Fruit fly (Drosophila melanogaster) whole organism, prepupa: ENCODE results near the gene Gba1b.

Source experiments
- Blimp-1 ChIP-seq: fragments of 200-800 bp; sonication (Bioruptor generic); optimal IDR thresholded peaks from 3 replicates; lab custom pipeline; 2017; ENCODE audit warnings: missing biosample characterization, missing genetic modification characterization, mild to moderate bottlenecking, moderate library complexity, missing genetic modification reagents
- CG10631 ChIP-seq: fragments of 200-800 bp; sonication (Bioruptor generic); optimal IDR thresholded peaks from 2 replicates; lab custom pipeline; 2016; ENCODE audit warnings: missing biosample characterization, missing genetic modification characterization
- CG10669 ChIP-seq: fragments of 200-800 bp; sonication (Bioruptor generic); optimal IDR thresholded peaks from 3 replicates; lab custom pipeline; 2018; ENCODE audit warnings: missing biosample characterization, mild to moderate bottlenecking, missing genetic modification characterization, moderate library complexity
- CG11294 ChIP-seq: fragments of 200-800 bp; sonication (Bioruptor generic); IDR thresholded peaks from 2 replicates; pipeline ENCODE4 v1.3.6; 2022; ENCODE audit warnings: missing biosample characterization, missing genetic modification characterization
- CG11762 ChIP-seq: fragments of 200-800 bp; sonication (Bioruptor generic); optimal IDR thresholded peaks from 3 replicates; lab custom pipeline; 2016; ENCODE audit warnings: missing biosample characterization, missing genetic modification characterization; ENCODE audit not compliant: insufficient read depth
- CG11902 ChIP-seq: fragments of 200-800 bp; sonication (Bioruptor generic); optimal IDR thresholded peaks from 3 replicates; lab custom pipeline; 2016; ENCODE audit warnings: missing biosample characterization, missing genetic modification characterization
- CG15336 ChIP-seq: fragments of 200-800 bp; sonication (Bioruptor generic); IDR thresholded peaks from 2 replicates; pipeline ENCODE4 v1.3.6; 2022; ENCODE audit warnings: missing biosample characterization, missing genetic modification characterization
- CG16779 ChIP-seq: fragments of 200-800 bp; sonication (Bioruptor generic); optimal IDR thresholded peaks from 3 replicates; lab custom pipeline; 2017; ENCODE audit warnings: missing biosample characterization, mild to moderate bottlenecking, missing genetic modification characterization
- CG3032 ChIP-seq: fragments of 200-800 bp; optimal IDR thresholded peaks from 2 replicates; lab custom pipeline; 2019; ENCODE audit warnings: missing biosample characterization, mild to moderate bottlenecking, missing genetic modification characterization, moderate library complexity
- CG31627 ChIP-seq: fragments of 200-800 bp; sonication (Bioruptor generic); optimal IDR thresholded peaks from 3 replicates; lab custom pipeline; 2016; ENCODE audit warnings: missing biosample characterization, missing genetic modification characterization
- CG32006 ChIP-seq: fragments of 200-800 bp; sonication (Bioruptor generic); optimal IDR thresholded peaks from 3 replicates; lab custom pipeline; 2017; ENCODE audit warnings: missing biosample characterization, mild to moderate bottlenecking, missing genetic modification characterization
- CG34406 ChIP-seq: fragments of 200-800 bp; sonication (Bioruptor generic); optimal IDR thresholded peaks from 3 replicates; lab custom pipeline; 2016; ENCODE audit warnings: missing biosample characterization, missing genetic modification characterization
- CG3919 ChIP-seq: fragments of 200-800 bp; sonication (Bioruptor generic); optimal IDR thresholded peaks from 3 replicates; lab custom pipeline; 2016; ENCODE audit warnings: missing biosample characterization, missing genetic modification characterization
- CG4318 ChIP-seq: fragments of 200-800 bp; sonication (Bioruptor generic); optimal IDR thresholded peaks from 3 replicates; lab custom pipeline; 2017; ENCODE audit warnings: missing biosample characterization, mild to moderate bottlenecking, missing genetic modification characterization
- CG6163 ChIP-seq: fragments of 200-800 bp; sonication (Bioruptor generic); IDR thresholded peaks from 3 replicates; pipeline ENCODE4 v1.3.6; 2022; ENCODE audit warnings: missing biosample characterization, missing genetic modification characterization
- CG6792 ChIP-seq: fragments of 200-800 bp; sonication (Bioruptor generic); optimal IDR thresholded peaks from 3 replicates; lab custom pipeline; 2016; ENCODE audit warnings: missing biosample characterization, missing genetic modification characterization
- CG6808 ChIP-seq: fragments of 200-800 bp; sonication (Bioruptor generic); optimal IDR thresholded peaks from 3 replicates; lab custom pipeline; 2017; ENCODE audit warnings: missing biosample characterization, missing genetic modification characterization, mild to moderate bottlenecking, moderate library complexity, missing genetic modification reagents
- CG6854 ChIP-seq: fragments of 200-800 bp; sonication (Bioruptor generic); optimal IDR thresholded peaks from 2 replicates; lab custom pipeline; 2017; ENCODE audit warnings: missing biosample characterization, mild to moderate bottlenecking, missing genetic modification characterization
- CG8119 ChIP-seq: fragments of 200-800 bp; sonication (Bioruptor generic); IDR thresholded peaks from 3 replicates; pipeline ENCODE4 v1.3.6; 2022; ENCODE audit warnings: missing biosample characterization, missing genetic modification characterization
- CG8319 ChIP-seq: fragments of 200-800 bp; sonication (Bioruptor generic); optimal IDR thresholded peaks from 3 replicates; lab custom pipeline; 2016; ENCODE audit warnings: missing biosample characterization, missing genetic modification characterization
- CG9139 ChIP-seq: fragments of 200-800 bp; sonication (Bioruptor generic); optimal IDR thresholded peaks from 3 replicates; lab custom pipeline; 2017; ENCODE audit warnings: missing biosample characterization, mild to moderate bottlenecking, missing genetic modification characterization
- Eip78C ChIP-seq: fragments of 200-800 bp; sonication (Bioruptor generic); peaks from one replicate; lab custom pipeline; 2016; ENCODE audit warnings: missing biosample characterization, missing genetic modification characterization
- Eip93F ChIP-seq: fragments of 200-800 bp; sonication (Bioruptor generic); optimal IDR thresholded peaks from 2 replicates; lab custom pipeline; 2016; ENCODE audit warnings: missing biosample characterization, mild to moderate bottlenecking, missing genetic modification characterization
- Ets21C ChIP-seq: fragments of 200-800 bp; sonication (Bioruptor generic); optimal IDR thresholded peaks from 3 replicates; lab custom pipeline; 2016; ENCODE audit warnings: missing biosample characterization, missing genetic modification characterization
- Ets96B ChIP-seq: fragments of 200-800 bp; optimal IDR thresholded peaks from 2 replicates; lab custom pipeline; 2019; ENCODE audit warnings: missing biosample characterization, mild to moderate bottlenecking, missing genetic modification characterization, moderate library complexity
- Gug ChIP-seq: fragments of 200-800 bp; sonication (Bioruptor generic); IDR thresholded peaks from 2 replicates; pipeline ENCODE4 v1.3.6; 2022; ENCODE audit warnings: missing biosample characterization, missing genetic modification characterization
- Hr38 ChIP-seq: sonication (Bioruptor generic); optimal IDR thresholded peaks from 2 replicates; lab custom pipeline; 2016; ENCODE audit warnings: missing biosample characterization, missing genetic modification characterization
- Hr39 ChIP-seq: fragments of 200-800 bp; sonication (Bioruptor generic); optimal IDR thresholded peaks from 2 replicates; lab custom pipeline; 2016; ENCODE audit warnings: missing biosample characterization, missing genetic modification characterization
- Hr4 ChIP-seq: fragments of 200-800 bp; sonication (Bioruptor generic); optimal IDR thresholded peaks from 3 replicates; lab custom pipeline; 2016; ENCODE audit warnings: missing biosample characterization, missing genetic modification characterization
- OdsH ChIP-seq: fragments of 200-800 bp; sonication (Bioruptor generic); optimal IDR thresholded peaks from 3 replicates; lab custom pipeline; 2016; ENCODE audit warnings: missing biosample characterization, missing genetic modification characterization
- Sox102F ChIP-seq: fragments of 200-800 bp; sonication (Bioruptor generic); optimal IDR thresholded peaks from 2 replicates; lab custom pipeline; 2016; ENCODE audit warnings: missing biosample characterization, mild to moderate bottlenecking, missing genetic modification characterization
- Sox14 ChIP-seq: fragments of 200-800 bp; sonication (Bioruptor generic); optimal IDR thresholded peaks from 3 replicates; lab custom pipeline; 2016; ENCODE audit warnings: missing biosample characterization, missing genetic modification characterization
- acj6 ChIP-seq: fragments of 200-800 bp; sonication (Bioruptor generic); optimal IDR thresholded peaks from 3 replicates; lab custom pipeline; 2016; ENCODE audit warnings: missing biosample characterization, missing genetic modification characterization
- cyc ChIP-seq: fragments of 200-800 bp; sonication (Bioruptor generic); optimal IDR thresholded peaks from 3 replicates; lab custom pipeline; 2016; ENCODE audit warnings: missing biosample characterization, missing genetic modification characterization
- dac ChIP-seq: fragments of 200-800 bp; sonication (Bioruptor generic); optimal IDR thresholded peaks from 2 replicates; lab custom pipeline; 2017; ENCODE audit warnings: missing biosample characterization, mild to moderate bottlenecking, missing genetic modification characterization
- dsx ChIP-seq: fragments of 200-800 bp; optimal IDR thresholded peaks from 3 replicates; lab custom pipeline; 2019; ENCODE audit warnings: missing biosample characterization, mild to moderate bottlenecking, missing genetic modification characterization, moderate library complexity; ENCODE audit not compliant: poor library complexity, severe bottlenecking
- eg ChIP-seq: fragments of 200-800 bp; sonication (Bioruptor generic); IDR thresholded peaks from 3 replicates; pipeline ENCODE4 v1.3.6; 2022; ENCODE audit warnings: missing biosample characterization, missing genetic modification characterization
- fd59A ChIP-seq: fragments of 200-800 bp; sonication (Bioruptor generic); optimal IDR thresholded peaks from 2 replicates; lab custom pipeline; 2017; ENCODE audit warnings: missing biosample characterization, mild to moderate bottlenecking, missing genetic modification characterization, missing genetic modification reagents
- fd85E ChIP-seq: fragments of 200-800 bp; sonication (Bioruptor generic); optimal IDR thresholded peaks from 3 replicates; lab custom pipeline; 2016; ENCODE audit warnings: missing biosample characterization, missing genetic modification characterization
- net ChIP-seq: fragments of 200-800 bp; sonication (Bioruptor generic); optimal IDR thresholded peaks from 3 replicates; lab custom pipeline; 2016; ENCODE audit warnings: missing biosample characterization, missing genetic modification characterization
- pdm3 ChIP-seq: fragments of 200-800 bp; sonication (Bioruptor generic); optimal IDR thresholded peaks from 3 replicates; lab custom pipeline; 2016; ENCODE audit warnings: missing biosample characterization, missing genetic modification characterization
- salr ChIP-seq, 2 experiments: fragments of 200-800 bp; sonication (Bioruptor generic); optimal IDR thresholded peaks; 3 replicates each; lab custom pipeline; 2016 to 2018; ENCODE audit warnings: missing biosample characterization in 2 of 2, missing genetic modification characterization in 2 of 2, mild to moderate bottlenecking in 1 of 2
- svp ChIP-seq: fragments of 200-800 bp; sonication (Bioruptor generic); peaks from one replicate; lab custom pipeline; 2016; ENCODE audit warnings: missing biosample characterization, missing genetic modification characterization
- topi ChIP-seq: fragments of 200-800 bp; sonication (Bioruptor generic); optimal IDR thresholded peaks from 3 replicates; lab custom pipeline; 2016; ENCODE audit warnings: missing biosample characterization, missing genetic modification characterization
- vri ChIP-seq: fragments of 200-800 bp; sonication (Bioruptor generic); optimal IDR thresholded peaks from 3 replicates; lab custom pipeline; 2016; ENCODE audit warnings: missing biosample characterization, mild to moderate bottlenecking, missing genetic modification characterization

Gba1b gene

DNA sequence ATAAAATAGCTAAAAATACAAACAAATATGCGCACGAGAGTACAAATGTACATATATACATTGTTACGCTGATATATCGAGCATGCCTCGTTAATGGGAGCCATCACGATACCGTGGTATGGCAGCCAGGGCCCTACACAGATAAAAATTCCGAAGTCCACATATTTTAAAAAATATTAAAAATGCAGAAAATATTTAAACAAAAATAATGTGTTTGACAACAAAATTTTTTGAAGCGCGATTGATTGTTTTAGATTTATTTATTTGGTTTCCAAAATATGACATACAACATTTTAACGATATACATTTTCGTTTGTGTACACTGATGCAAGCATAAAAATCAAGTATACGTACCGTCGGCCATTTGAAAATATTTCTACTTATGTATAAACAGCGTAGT, 22.1 kb downstream of the Gba1b start (continued):
- TF ChIP-seq CG10631 (GFP tag; lab: Kevin White, UChicago) (peak; percentile 60), svp (GFP tag; lab: Kevin White, UChicago) (peak; percentile 84), CG15336 (GFP tag; lab: Robert Waterston, UW) (peak; percentile 85), CG11762 (GFP tag; lab: Kevin White, UChicago) (peak; percentile 5), CG32006 (peak; percentile 84), Eip93F (no peak), pdm3 (GFP tag; lab: Kevin White, UChicago) (peak; percentile 74), CG8119 (peak; percentile 82), fd59A (GFP tag; lab: Kevin White, UChicago) (peak; percentile 20), cyc (GFP tag; lab: Kevin White, UChicago) (peak; percentile 52), CG34406 (peak; percentile 61), CG11294 (GFP tag; lab: Robert Waterston, UW) (peak; percentile 70), CG16779 (tag; lab: Kevin White, UChicago) (peak; percentile 4), CG11902 (GFP tag; lab: Kevin White, UChicago) (peak; percentile 33), Hr4 (GFP tag; lab: Kevin White, UChicago) (peak; percentile 80), Blimp-1 (GFP tag; lab: Kevin White, UChicago) (no peak), Sox102F (GFP tag; lab: Kevin White, UChicago) (peak; percentile 69), CG6792 (GFP tag; lab: Kevin White, UChicago) (peak; percentile 61), Gug (GFP tag; lab: Robert Waterston, UW) (peak; percentile 81), Hr38 (GFP tag; lab: Kevin White, UChicago) (no peak), vri (GFP tag; lab: Kevin White, UChicago) (peak; percentile 50), CG6808 (GFP tag; lab: Kevin White, UChicago) (peak; percentile 61), OdsH (GFP tag; lab: Kevin White, UChicago) (peak; percentile 76), CG9139 (GFP tag; lab: Kevin White, UChicago) (no peak), Hr39 (GFP tag; lab: Kevin White, UChicago) (peak; percentile 65), Eip78C (GFP tag; lab: Kevin White, UChicago) (peak; percentile 93), Ets96B (peak; percentile 62), CG31627 (GFP tag; lab: Kevin White, UChicago) (peak; percentile 58), CG6163 (GFP tag; lab: Robert Waterston, UW) (peak; percentile 78), net (GFP tag; lab: Kevin White, UChicago) (peak; percentile 79), CG6854 (GFP tag; lab: Kevin White, UChicago) (no peak), dac (GFP tag; lab: Kevin White, UChicago) (peak; percentile 8), acj6 (GFP tag; lab: Kevin White, UChicago) (peak; percentile 63), fd85E (GFP tag; lab: Kevin White, UChicago) (peak; percentile 20), CG4318 (GFP tag; lab: Kevin White, UChicago) (peak; percentile 33), CG10669 (GFP tag; lab: Kevin White, UChicago) (peak; percentile 55), Ets21C (GFP tag; lab: Kevin White, UChicago) (peak; percentile 29)

DNA sequence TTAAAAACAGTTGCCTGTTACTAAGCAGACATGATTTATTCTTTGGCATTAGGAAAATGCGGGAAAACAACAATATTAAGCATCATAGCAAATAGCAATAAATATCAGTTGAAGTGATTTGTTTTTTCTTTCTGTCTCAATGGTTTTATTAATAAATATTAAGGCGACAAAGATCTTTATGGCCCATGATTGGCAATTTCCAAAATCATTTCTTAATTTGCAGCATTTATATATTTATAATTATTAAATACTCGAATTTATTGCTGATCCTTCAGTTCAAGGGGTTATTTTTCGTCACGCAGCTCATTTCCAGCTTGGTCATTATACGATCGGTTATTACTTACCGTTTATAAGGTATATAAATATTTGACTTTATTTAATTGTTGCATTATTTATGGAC, 23.1 kb downstream of the Gba1b start:
- TF ChIP-seq Hr39 (GFP tag; lab: Kevin White, UChicago) (no peak), Gug (GFP tag; lab: Robert Waterston, UW) (no peak), CG3032 (tag; lab: Kevin White, UChicago) (no peak), dac (GFP tag; lab: Kevin White, UChicago) (no peak)

DNA sequence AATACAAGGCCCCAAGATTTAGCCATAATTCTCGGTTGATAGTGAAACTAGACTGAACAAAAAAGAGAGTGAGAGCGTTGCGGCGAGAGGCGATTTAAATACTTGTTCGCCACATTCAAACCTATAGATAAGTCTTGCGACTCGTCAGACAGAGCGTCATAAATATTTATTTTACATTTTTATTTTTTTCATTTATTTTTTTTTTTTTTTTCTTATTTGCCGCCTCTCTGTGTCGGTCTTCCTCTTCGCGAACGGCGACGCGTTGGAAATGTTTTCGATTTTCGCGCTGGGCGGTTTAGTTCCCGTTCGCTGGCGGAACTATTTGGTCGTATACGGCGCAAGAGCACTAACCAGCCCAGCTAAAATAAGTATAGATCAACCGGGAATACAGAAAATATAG, 23.5 kb downstream of the Gba1b start:
- no peak for TF ChIP-seq CG6792 (GFP tag; lab: Kevin White, UChicago)
- no peak for TF ChIP-seq pdm3 (GFP tag; lab: Kevin White, UChicago)
- TF ChIP-seq CG8319 (GFP tag; lab: Kevin White, UChicago): no peak
- TF ChIP-seq fd59A (GFP tag; lab: Kevin White, UChicago): no peak
- no peak for TF ChIP-seq CG11902 (GFP tag; lab: Kevin White, UChicago)
- TF ChIP-seq dsx (GFP tag; lab: Kevin White, UChicago): peak; percentile 46
- TF ChIP-seq dac (GFP tag; lab: Kevin White, UChicago): no peak
- no peak for TF ChIP-seq fd85E (GFP tag; lab: Kevin White, UChicago)
- no peak for TF ChIP-seq Hr4 (GFP tag; lab: Kevin White, UChicago)
- TF ChIP-seq CG10669 (GFP tag; lab: Kevin White, UChicago): peak; percentile 44
- no peak for TF ChIP-seq acj6 (GFP tag; lab: Kevin White, UChicago)
- TF ChIP-seq CG6163 (GFP tag; lab: Robert Waterston, UW): peak; percentile 81
- peak; percentile 36; the same call in 1 of the 2 replicates for TF ChIP-seq CG15336 (GFP tag; lab: Robert Waterston, UW)
- peak; percentile 74; the same call in 2 of the 3 replicates for TF ChIP-seq CG8119
- TF ChIP-seq CG6808 (GFP tag; lab: Kevin White, UChicago): peak; percentile 65
- TF ChIP-seq Sox14 (GFP tag; lab: Kevin White, UChicago): no peak
- TF ChIP-seq vri (GFP tag; lab: Kevin White, UChicago): no peak
- no peak for TF ChIP-seq salr (GFP tag; optimal IDR thresholded peaks at IDR 0.05; lab: Kevin White, UChicago)
- TF ChIP-seq CG10631 (GFP tag; lab: Kevin White, UChicago): no peak
- no peak for TF ChIP-seq Sox102F (GFP tag; lab: Kevin White, UChicago)
- TF ChIP-seq CG11762 (GFP tag; lab: Kevin White, UChicago): no peak
- TF ChIP-seq topi (GFP tag; lab: Kevin White, UChicago): no peak
- TF ChIP-seq CG3919 (GFP tag; lab: Kevin White, UChicago): no peak
- TF ChIP-seq eg (GFP tag; lab: Robert Waterston, UW): peak; percentile 78
- no peak for TF ChIP-seq CG4318 (GFP tag; lab: Kevin White, UChicago)
- TF ChIP-seq Eip78C (GFP tag; lab: Kevin White, UChicago): peak; percentile 71
